Worm (Caenorhabditis elegans): ENCODE results near the gene acl-14.
"Not testable (repeated sequence)": the region's sequence is repeated elsewhere in the genome, so short reads cannot be mapped to it uniquely, and the experiment has no call there.

- TF ChIP-seq ama-1 (optimal IDR thresholded peaks at IDR 0.05); flt-1 (GFP tag; IDR thresholded peaks at IDR 0.05); tra-4 (tag; optimal IDR thresholded peaks at IDR 0.05); tbx-11 (GFP tag; IDR thresholded peaks at IDR 0.05); ets-7 (tag; optimal IDR thresholded peaks at IDR 0.05); ceh-13 (GFP tag; optimal IDR thresholded peaks at IDR 0.05): not testable (repeated sequence)
- peak; percentile 40; the same call in 1 of the 2 replicates for TF ChIP-seq scrt-1 (GFP tag; IDR thresholded peaks at IDR 0.05)
Measured at ce11 chrV:9341814-9342213, 8.4 kb upstream of the acl-14 start.

All from whole organism, early embryonic.